Fruit fly (Drosophila melanogaster) whole organism, embryonic: Measurements from ENCODE around the gene kay.

Experiments
- Atf6 ChIP-seq: fragments of 200-800 bp; sonication (Bioruptor generic); IDR thresholded peaks from 2 replicates; pipeline ENCODE4 v1.3.6; 2022; ENCODE audit warnings: missing biosample characterization, missing genetic modification characterization
- BEAF-32 ChIP-seq: fragments of 200-800 bp; sonication (Bioruptor generic); optimal IDR thresholded peaks from 3 replicates; lab custom pipeline; 2017; ENCODE audit warnings: missing biosample characterization, missing genetic modification characterization, mild to moderate bottlenecking, moderate library complexity, missing genetic modification reagents
- CG1024 ChIP-seq: fragments of 200-800 bp; sonication (Bioruptor generic); IDR thresholded peaks from 2 replicates; pipeline ENCODE4 v1.3.6; 2022; ENCODE audit warnings: missing biosample characterization, missing genetic modification characterization
- CG10321 ChIP-seq: fragments of 200-800 bp; sonication (Bioruptor generic); IDR thresholded peaks from 2 replicates; pipeline ENCODE4 v1.3.6; 2022; ENCODE audit warnings: missing biosample characterization, missing genetic modification characterization
- CG11504 ChIP-seq: fragments of 200-800 bp; sonication (Bioruptor generic); optimal IDR thresholded peaks from 3 replicates; lab custom pipeline; 2019; ENCODE audit warnings: missing biosample characterization, mild to moderate bottlenecking, missing genetic modification characterization, moderate library complexity
- CG12299 ChIP-seq: fragments of 200-800 bp; sonication (Bioruptor generic); optimal IDR thresholded peaks from 2 replicates; lab custom pipeline; 2018; ENCODE audit warnings: missing biosample characterization, mild to moderate bottlenecking, missing genetic modification characterization
- CG13287 ChIP-seq: fragments of 200-800 bp; sonication (Bioruptor generic); IDR thresholded peaks from 2 replicates; pipeline ENCODE4 v1.3.6; 2022; ENCODE audit warnings: missing biosample characterization, missing genetic modification characterization; ENCODE audit not compliant: partially characterized antibody
- CG14441 ChIP-seq: fragments of 200-800 bp; sonication (Bioruptor generic); IDR thresholded peaks from 2 replicates; pipeline ENCODE4 v1.3.6; 2022; ENCODE audit warnings: missing biosample characterization, missing genetic modification characterization
- CG15269 ChIP-seq: fragments of 200-800 bp; sonication (Bioruptor generic); optimal IDR thresholded peaks from 2 replicates; lab custom pipeline; 2018; ENCODE audit warnings: missing biosample characterization, mild to moderate bottlenecking, missing genetic modification characterization, moderate library complexity
- Chrac-16 ChIP-seq: fragments of 200-800 bp; sonication (Bioruptor generic); optimal IDR thresholded peaks from 3 replicates; lab custom pipeline; 2016; ENCODE audit warnings: missing biosample characterization, missing genetic modification characterization
- D ChIP-seq, 2 experiments: fragments of 200-800 bp in 1 of 2; fragments of >200 bp in 1 of 2; sonication (Bioruptor generic) in 1 of 2; optimal IDR thresholded peaks; 2 replicates in 1 of 2; 3 replicates in 1 of 2; lab custom pipeline; 2017; ENCODE audit warnings: mild to moderate bottlenecking in 1 of 2, missing biosample characterization in 1 of 2, missing genetic modification characterization in 1 of 2, missing genetic modification reagents in 1 of 2
- Drgx ChIP-seq: fragments of 200-800 bp; sonication (Bioruptor generic); IDR thresholded peaks from 2 replicates; pipeline ENCODE4 v1.3.6; 2022; ENCODE audit warnings: missing biosample characterization, missing genetic modification characterization
- Eip74EF ChIP-seq, 2 experiments: fragments of 200-800 bp in 1 of 2; fragments of >200 bp in 1 of 2; sonication (Bioruptor generic) in 1 of 2; optimal IDR thresholded peaks; 2 replicates each; lab custom pipeline; 2017 to 2019; ENCODE audit warnings: missing biosample characterization in 2 of 2, missing genetic modification characterization in 2 of 2, mild to moderate bottlenecking in 1 of 2, moderate library complexity in 1 of 2
- Ets97D ChIP-seq: fragments of 200-800 bp; sonication (Bioruptor generic); optimal IDR thresholded peaks from 3 replicates; lab custom pipeline; 2016; ENCODE audit warnings: missing biosample characterization, missing genetic modification characterization
- GATAe ChIP-seq: fragments of 200-800 bp; sonication (Bioruptor generic); conservative IDR thresholded peaks from 2 replicates; pipeline ENCODE4 v1.3.6; 2022; ENCODE audit warnings: missing biosample characterization, missing genetic modification characterization
- Gug ChIP-seq: fragments of 200-800 bp; sonication (Bioruptor generic); IDR thresholded peaks from 4 replicates; pipeline ENCODE4 v1.3.6; 2022; ENCODE audit warnings: missing biosample characterization, missing genetic modification characterization
- HLHmδ ChIP-seq: fragments of 200-800 bp; sonication (Bioruptor generic); optimal IDR thresholded peaks from 2 replicates; lab custom pipeline; 2018; ENCODE audit warnings: missing biosample characterization, mild to moderate bottlenecking, missing genetic modification characterization, moderate library complexity
- Hmx ChIP-seq: fragments of 200-800 bp; sonication (Bioruptor generic); optimal IDR thresholded peaks from 2 replicates; lab custom pipeline; 2016; ENCODE audit warnings: missing biosample characterization, missing genetic modification characterization
- Hsf ChIP-seq: fragments of 200-800 bp; sonication (Bioruptor generic); optimal IDR thresholded peaks from 3 replicates; lab custom pipeline; 2016; ENCODE audit warnings: missing biosample characterization, missing genetic modification characterization
- Mrtf ChIP-seq: fragments of 200-800 bp; sonication (Bioruptor generic); IDR thresholded peaks from 3 replicates; pipeline ENCODE4 v1.3.6; 2022; ENCODE audit warnings: missing biosample characterization, missing genetic modification characterization
- Oli ChIP-seq: fragments of 200-800 bp; sonication (Bioruptor generic); optimal IDR thresholded peaks from 2 replicates; lab custom pipeline; 2018; ENCODE audit warnings: missing biosample characterization, mild to moderate bottlenecking, missing genetic modification characterization, moderate library complexity
- Sox100B ChIP-seq: fragments of 200-800 bp; sonication (Bioruptor generic); optimal IDR thresholded peaks from 3 replicates; lab custom pipeline; 2018; ENCODE audit warnings: missing biosample characterization, mild to moderate bottlenecking, missing genetic modification characterization
- Sox102F ChIP-seq: fragments of 200-800 bp; sonication (Bioruptor generic); optimal IDR thresholded peaks from 2 replicates; lab custom pipeline; 2018; ENCODE audit warnings: missing biosample characterization, mild to moderate bottlenecking, missing genetic modification characterization, moderate library complexity
- Sry-β ChIP-seq: fragments of 200-800 bp; sonication (Bioruptor generic); optimal IDR thresholded peaks from 2 replicates; lab custom pipeline; 2018; ENCODE audit warnings: missing biosample characterization, mild to moderate bottlenecking, missing genetic modification characterization, moderate library complexity
- Ssrp ChIP-seq: fragments of 200-800 bp; sonication (Bioruptor generic); optimal IDR thresholded peaks from 2 replicates; lab custom pipeline; 2018; ENCODE audit warnings: missing biosample characterization, mild to moderate bottlenecking, missing genetic modification characterization, moderate library complexity
- Stat92E ChIP-seq, 3 experiments: fragments of >200 bp in 2 of 3; fragments of 200-800 bp in 1 of 3; sonication (Bioruptor generic) in 1 of 3; optimal IDR thresholded peaks; 2 replicates each; lab custom pipeline; 2017 to 2019; ENCODE audit warnings: missing biosample characterization in 3 of 3, missing genetic modification characterization in 3 of 3, mild to moderate bottlenecking in 1 of 3, moderate library complexity in 1 of 3
- ac ChIP-seq: fragments of 200-800 bp; sonication (Bioruptor generic); optimal IDR thresholded peaks from 3 replicates; lab custom pipeline; 2017; ENCODE audit warnings: missing biosample characterization, mild to moderate bottlenecking, missing genetic modification characterization
- al ChIP-seq: fragments of 200-800 bp; sonication (Bioruptor generic); IDR thresholded peaks from 2 replicates; pipeline ENCODE4 v1.3.6; 2022; ENCODE audit warnings: missing biosample characterization, missing genetic modification characterization
- dpn ChIP-seq, 2 experiments: fragments of 200-800 bp; sonication (Bioruptor generic); optimal IDR thresholded peaks; 3 replicates each; lab custom pipeline; 2016; ENCODE audit warnings: missing biosample characterization in 2 of 2, missing genetic modification characterization in 2 of 2
- esg ChIP-seq: fragments of 200-800 bp; sonication (Bioruptor generic); conservative IDR thresholded peaks from 2 replicates; pipeline ENCODE4 v1.3.6; 2022; ENCODE audit warnings: missing biosample characterization, missing genetic modification characterization
- gem ChIP-seq: fragments of 200-800 bp; sonication (Bioruptor generic); optimal IDR thresholded peaks from 2 replicates; lab custom pipeline; 2019; ENCODE audit warnings: missing biosample characterization, mild to moderate bottlenecking, missing genetic modification characterization, moderate library complexity
- ham ChIP-seq: fragments of 200-800 bp; sonication (Bioruptor generic); IDR thresholded peaks from 2 replicates; pipeline ENCODE4 v1.3.6; 2022; ENCODE audit warnings: missing biosample characterization, missing genetic modification characterization
- hbn ChIP-seq: fragments of 200-800 bp; sonication (Bioruptor generic); IDR thresholded peaks from 2 replicates; pipeline ENCODE4 v1.3.6; 2022; ENCODE audit warnings: missing biosample characterization, missing genetic modification characterization; ENCODE audit not compliant: partially characterized antibody
- knrl ChIP-seq: fragments of 200-800 bp; sonication (Bioruptor generic); IDR thresholded peaks from 3 replicates; pipeline ENCODE4 v1.3.6; 2022; ENCODE audit warnings: missing biosample characterization, missing genetic modification characterization; ENCODE audit not compliant: partially characterized antibody
- lbe ChIP-seq: fragments of 200-800 bp; sonication (Bioruptor generic); optimal IDR thresholded peaks from 2 replicates; lab custom pipeline; 2016; ENCODE audit warnings: missing biosample characterization, mild to moderate bottlenecking, missing genetic modification characterization
- mld ChIP-seq: fragments of 200-800 bp; sonication (Bioruptor generic); IDR thresholded peaks from 3 replicates; pipeline ENCODE4 v1.3.6; 2022; ENCODE audit warnings: missing biosample characterization, missing genetic modification characterization; ENCODE audit not compliant: partially characterized antibody
- oc ChIP-seq: fragments of 200-800 bp; sonication (Bioruptor generic); optimal IDR thresholded peaks from 2 replicates; lab custom pipeline; 2018; ENCODE audit warnings: missing biosample characterization, mild to moderate bottlenecking, missing genetic modification characterization, moderate library complexity
- pb ChIP-seq: fragments of 200-800 bp; sonication (Bioruptor generic); optimal IDR thresholded peaks from 3 replicates; lab custom pipeline; 2016; ENCODE audit warnings: missing biosample characterization, missing genetic modification characterization
- pnt ChIP-seq: fragments of 200-800 bp; sonication (Bioruptor generic); optimal IDR thresholded peaks from 3 replicates; lab custom pipeline; 2016; ENCODE audit warnings: missing biosample characterization, missing genetic modification characterization
- pzg ChIP-seq: fragments of 200-800 bp; sonication (Bioruptor generic); optimal IDR thresholded peaks from 3 replicates; lab custom pipeline; 2018; ENCODE audit warnings: missing biosample characterization, mild to moderate bottlenecking, missing genetic modification characterization, moderate library complexity
- row ChIP-seq: fragments of 200-800 bp; sonication (Bioruptor generic); IDR thresholded peaks from 3 replicates; pipeline ENCODE4 v1.3.6; 2022; ENCODE audit warnings: missing biosample characterization, missing genetic modification characterization
- sc ChIP-seq, 3 experiments: fragments of >200 bp in 2 of 3; fragments of 200-800 bp in 1 of 3; sonication (Bioruptor generic) in 1 of 3; optimal IDR thresholded peaks; 2 replicates in 2 of 3; 3 replicates in 1 of 3; lab custom pipeline; 2017; ENCODE audit warnings: mild to moderate bottlenecking in 1 of 3, missing biosample characterization in 1 of 3, missing genetic modification characterization in 1 of 3, missing genetic modification reagents in 1 of 3
- scrt ChIP-seq: fragments of 200-800 bp; sonication (Bioruptor generic); optimal IDR thresholded peaks from 2 replicates; lab custom pipeline; 2018; ENCODE audit warnings: missing biosample characterization, mild to moderate bottlenecking, missing genetic modification characterization, moderate library complexity
- sim ChIP-seq: fragments of 200-800 bp; sonication (Bioruptor generic); IDR thresholded peaks from 2 replicates; pipeline ENCODE4 v1.3.6; 2022; ENCODE audit warnings: missing biosample characterization, missing genetic modification characterization
- vnd ChIP-seq: fragments of 200-800 bp; sonication (Bioruptor generic); IDR thresholded peaks from 3 replicates; pipeline ENCODE4 v1.3.6; 2022; ENCODE audit warnings: missing biosample characterization, missing genetic modification characterization; ENCODE audit not compliant: partially characterized antibody
- z ChIP-seq: fragments of 200-800 bp; sonication (Bioruptor generic); IDR thresholded peaks from 3 replicates; pipeline ENCODE4 v1.3.6; 2022; ENCODE audit warnings: missing biosample characterization, missing genetic modification characterization

Gene kay

DNA sequence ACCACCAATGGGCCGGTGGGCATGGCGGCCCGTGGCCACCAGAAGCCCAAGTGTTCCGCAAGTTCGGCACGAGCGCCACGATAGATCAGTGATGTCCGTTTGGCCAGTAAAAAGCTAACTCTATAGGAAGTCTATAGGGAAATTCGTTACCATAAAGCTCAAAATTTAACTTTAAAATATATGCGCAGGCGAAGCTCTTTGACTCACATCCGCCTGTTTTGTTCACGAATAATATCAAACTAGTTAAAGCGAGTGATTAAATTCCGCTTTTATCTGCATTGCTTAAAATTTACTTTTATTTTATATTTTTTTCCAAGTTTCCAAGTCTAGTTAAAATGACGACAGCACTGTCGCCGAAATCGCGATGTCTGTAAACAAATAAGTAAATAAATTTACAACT is 8.1 kb upstream of the kay start (continued):
- TF ChIP-seq oc (tag; lab: Kevin White, UChicago) (no peak), CG1024 (GFP tag; lab: Robert Waterston, UW) (no peak), pb (GFP tag; lab: Kevin White, UChicago) (no peak), Hmx (GFP tag; lab: Kevin White, UChicago) (no peak), vnd (GFP tag; lab: Robert Waterston, UW) (no peak), CG13287 (GFP tag; lab: Robert Waterston, UW) (no peak), Oli (tag; lab: Kevin White, UChicago) (peak; percentile 21), HLHmδ (GFP tag; lab: Kevin White, UChicago) (no peak), ham (no peak), Gug (GFP tag; lab: Robert Waterston, UW) (no peak), hbn (no peak), knrl (GFP tag; lab: Robert Waterston, UW) (no peak), CG14441 (GFP tag; lab: Robert Waterston, UW) (no peak), CG10321 (GFP tag; lab: Robert Waterston, UW) (no peak), z (GFP tag; lab: Robert Waterston, UW) (no peak), D (optimal IDR thresholded peaks at IDR 0.05; lab: Kevin White, UChicago) (no peak), D (GFP tag; optimal IDR thresholded peaks at IDR 0.05; lab: Kevin White, UChicago) (no peak), sim (GFP tag; lab: Robert Waterston, UW) (no peak), Mrtf (GFP tag; lab: Robert Waterston, UW) (no peak), Sox102F (peak; percentile 3), dpn (GFP tag; optimal IDR thresholded peaks at IDR 0.05; lab: Kevin White, UChicago) (no peak), Eip74EF (GFP tag; optimal IDR thresholded peaks at IDR 0.05; lab: Kevin White, UChicago) (no peak), ac (GFP tag; lab: Kevin White, UChicago) (no peak), row (peak; percentile 29; the same call in 1 of the 3 replicates), Atf6 (GFP tag; lab: Robert Waterston, UW) (no peak), pzg (GFP tag; lab: Kevin White, UChicago) (no peak), Sox100B (no peak), mld (GFP tag; lab: Robert Waterston, UW) (no peak), al (no peak), lbe (GFP tag; lab: Kevin White, UChicago) (no peak), sc (optimal IDR thresholded peaks at IDR 0.05; lab: Kevin White, UChicago) (no peak), sc (GFP tag; optimal IDR thresholded peaks at IDR 0.05; lab: Kevin White, UChicago) (no peak), CG11504 (tag; lab: Kevin White, UChicago) (no peak), CG15269 (no peak), Ssrp (peak; percentile 2), Hsf (GFP tag; lab: Kevin White, UChicago) (no peak), BEAF-32 (GFP tag; lab: Kevin White, UChicago) (no peak), gem (tag; lab: Kevin White, UChicago) (peak; percentile 35), Drgx (GFP tag; lab: Robert Waterston, UW) (peak; percentile 25; the same call in 1 of the 2 replicates), Sry-β (GFP tag; lab: Kevin White, UChicago) (peak; percentile 44), Chrac-16 (GFP tag; lab: Kevin White, UChicago) (no peak), CG12299 (tag; lab: Kevin White, UChicago) (no peak), Stat92E (GFP tag; optimal IDR thresholded peaks at IDR 0.05; lab: Kevin White, UChicago) (no peak), esg (GFP tag; lab: Robert Waterston, UW) (no peak), Ets97D (GFP tag; lab: Kevin White, UChicago) (no peak), GATAe (GFP tag; lab: Robert Waterston, UW) (no peak), pnt (GFP tag; lab: Kevin White, UChicago) (no peak), scrt (no peak)
